Fruit fly (Drosophila melanogaster) whole organism, prepupa: ENCODE measurements around the gene CG34376.

Experiments used
- Blimp-1 ChIP-seq: fragments of 200-800 bp; sonication (Bioruptor generic); optimal IDR thresholded peaks from 3 replicates; lab custom pipeline; 2017; ENCODE audit warnings: missing biosample characterization, missing genetic modification characterization, mild to moderate bottlenecking, moderate library complexity, missing genetic modification reagents
- CG15336 ChIP-seq: fragments of 200-800 bp; sonication (Bioruptor generic); IDR thresholded peaks from 2 replicates; pipeline ENCODE4 v1.3.6; 2022; ENCODE audit warnings: missing biosample characterization, missing genetic modification characterization
- CG1621 ChIP-seq: fragments of 200-800 bp; sonication (Bioruptor generic); optimal IDR thresholded peaks from 3 replicates; lab custom pipeline; 2018; ENCODE audit warnings: missing biosample characterization, mild to moderate bottlenecking, missing genetic modification characterization
- CG32006 ChIP-seq: fragments of 200-800 bp; sonication (Bioruptor generic); optimal IDR thresholded peaks from 3 replicates; lab custom pipeline; 2017; ENCODE audit warnings: missing biosample characterization, mild to moderate bottlenecking, missing genetic modification characterization
- CG6163 ChIP-seq: fragments of 200-800 bp; sonication (Bioruptor generic); IDR thresholded peaks from 3 replicates; pipeline ENCODE4 v1.3.6; 2022; ENCODE audit warnings: missing biosample characterization, missing genetic modification characterization
- CG8632 ChIP-seq: fragments of 200-800 bp; sonication (Bioruptor generic); optimal IDR thresholded peaks from 3 replicates; lab custom pipeline; 2016; ENCODE audit warnings: missing biosample characterization, missing genetic modification characterization
- Gug ChIP-seq: fragments of 200-800 bp; sonication (Bioruptor generic); IDR thresholded peaks from 2 replicates; pipeline ENCODE4 v1.3.6; 2022; ENCODE audit warnings: missing biosample characterization, missing genetic modification characterization
- Sox14 ChIP-seq: fragments of 200-800 bp; sonication (Bioruptor generic); optimal IDR thresholded peaks from 3 replicates; lab custom pipeline; 2016; ENCODE audit warnings: missing biosample characterization, missing genetic modification characterization

- no peak for TF ChIP-seq CG8632 (GFP tag; lab: Kevin White, UChicago)
- no peak for TF ChIP-seq CG1621
- no peak for TF ChIP-seq CG32006
- no peak for TF ChIP-seq Sox14 (GFP tag; lab: Kevin White, UChicago)
- no peak for TF ChIP-seq CG6163 (GFP tag; lab: Robert Waterston, UW)
- no peak for TF ChIP-seq Blimp-1 (GFP tag; lab: Kevin White, UChicago)
- TF ChIP-seq CG15336 (GFP tag; lab: Robert Waterston, UW) = no peak
- no peak for TF ChIP-seq Gug (GFP tag; lab: Robert Waterston, UW)
Observed at dm6 chr3R:22467939-22468571, 20.2 kb downstream of the CG34376 start, which contains the start of the genes CG5377 and Nrx-1.
